Worm (Caenorhabditis elegans) whole organism, late embryonic: ENCODE results near the gene ccg-1.

Source experiments
- F13H6.1 ChIP-seq: sonication (generic microtip); optimal IDR thresholded peaks from 2 replicates; lab custom pipeline; 2016; ENCODE audit warnings: missing genetic modification characterization, missing compliant biosample characterization
- Y22D7AL.16 ChIP-seq: sonication (generic microtip); optimal IDR thresholded peaks from 2 replicates; lab custom pipeline; 2016; ENCODE audit warnings: missing genetic modification characterization, missing compliant biosample characterization
- ama-1 ChIP-seq: fragments of 150-350 bp; optimal IDR thresholded peaks from 2 replicates; lab custom pipeline; 2014
- ceh-22 ChIP-seq: sonication (generic microtip); optimal IDR thresholded peaks from 2 replicates; lab custom pipeline; 2017; ENCODE audit warnings: missing biosample characterization, missing genetic modification characterization
- ceh-24 ChIP-seq: sonication (generic microtip); optimal IDR thresholded peaks from 2 replicates; lab custom pipeline; 2016; ENCODE audit warnings: mild to moderate bottlenecking, missing genetic modification characterization, missing compliant biosample characterization
- ceh-30 ChIP-seq: fragments of 150-350 bp; optimal IDR thresholded peaks from 2 replicates; lab custom pipeline; 2014; ENCODE audit warnings: missing biosample characterization, missing genetic modification characterization
- ceh-31 ChIP-seq: sonication (generic microtip); optimal IDR thresholded peaks from 2 replicates; lab custom pipeline; 2016; ENCODE audit warnings: missing genetic modification characterization, missing compliant biosample characterization
- ceh-34 ChIP-seq: sonication (generic microtip); optimal IDR thresholded peaks from 2 replicates; lab custom pipeline; 2016; ENCODE audit warnings: mild to moderate bottlenecking, missing genetic modification characterization, missing compliant biosample characterization
- ceh-45 ChIP-seq: fragments of 200-800 bp; sonication (Bioruptor generic); IDR thresholded peaks from 2 replicates; pipeline ENCODE4 v1.3.6; 2022; ENCODE audit warnings: missing genetic modification reagents, missing genetic modification characterization, missing compliant biosample characterization
- ceh-48 ChIP-seq: sonication (generic microtip); optimal IDR thresholded peaks from 2 replicates; lab custom pipeline; 2016; ENCODE audit warnings: missing genetic modification characterization, inconsistent platforms, missing compliant biosample characterization
- ceh-6 ChIP-seq: fragments of 200-800 bp; sonication (Bioruptor generic); optimal IDR thresholded peaks from 2 replicates; lab custom pipeline; 2018; ENCODE audit warnings: mild to moderate bottlenecking, missing genetic modification characterization, missing compliant biosample characterization
- ceh-9 ChIP-seq: sonication (generic microtip); optimal IDR thresholded peaks from 2 replicates; lab custom pipeline; 2016; ENCODE audit warnings: mild to moderate bottlenecking, missing genetic modification characterization, inconsistent platforms, missing compliant biosample characterization
- elt-4 ChIP-seq: sonication (generic microtip); optimal IDR thresholded peaks from 2 replicates; lab custom pipeline; 2016; ENCODE audit warnings: missing genetic modification characterization, missing compliant biosample characterization
- ets-4 ChIP-seq: sonication (generic microtip); optimal IDR thresholded peaks from 2 replicates; lab custom pipeline; 2016; ENCODE audit warnings: missing genetic modification characterization, missing compliant biosample characterization
- eyg-1 ChIP-seq: sonication (generic microtip); optimal IDR thresholded peaks from 2 replicates; lab custom pipeline; 2016; ENCODE audit warnings: missing genotype, missing genetic modification characterization, missing compliant biosample characterization
- fax-1 ChIP-seq: sonication (generic microtip); optimal IDR thresholded peaks from 2 replicates; lab custom pipeline; 2016; ENCODE audit warnings: missing genotype, missing genetic modification characterization, missing compliant biosample characterization
- fkh-10 ChIP-seq: fragments of 150-350 bp; optimal IDR thresholded peaks from 2 replicates; lab custom pipeline; 2014; ENCODE audit warnings: missing biosample characterization, missing genetic modification reagents, missing genetic modification characterization
- fkh-6 ChIP-seq: sonication (generic microtip); optimal IDR thresholded peaks from 2 replicates; lab custom pipeline; 2016; ENCODE audit warnings: missing genetic modification characterization, missing compliant biosample characterization
- hlh-13 ChIP-seq: fragments of 200-800 bp; sonication (Bioruptor generic); optimal IDR thresholded peaks from 2 replicates; lab custom pipeline; 2018; ENCODE audit warnings: mild to moderate bottlenecking, missing genetic modification characterization, missing compliant biosample characterization
- hlh-30 ChIP-seq: sonication (generic microtip); optimal IDR thresholded peaks from 2 replicates; lab custom pipeline; 2017; ENCODE audit warnings: antibody characterized with exemption, missing genetic modification characterization, missing compliant biosample characterization; ENCODE audit not compliant: insufficient read depth
- hlh-8 ChIP-seq: sonication (generic microtip); optimal IDR thresholded peaks from 2 replicates; lab custom pipeline; 2016; ENCODE audit warnings: missing genotype, missing genetic modification characterization, missing compliant biosample characterization
- lin-11 ChIP-seq: fragments of 200-800 bp; sonication (Bioruptor generic); optimal IDR thresholded peaks from 2 replicates; lab custom pipeline; 2018; ENCODE audit warnings: mild to moderate bottlenecking, missing genetic modification characterization, missing compliant biosample characterization
- madf-2 ChIP-seq: sonication (generic microtip); optimal IDR thresholded peaks from 2 replicates; lab custom pipeline; 2017; ENCODE audit warnings: missing genetic modification characterization, missing compliant biosample characterization
- mec-3 ChIP-seq: sonication (generic microtip); optimal IDR thresholded peaks from 2 replicates; lab custom pipeline; 2016; ENCODE audit warnings: borderline replicate concordance, missing genetic modification characterization, missing compliant biosample characterization
- nfya-1 ChIP-seq: sonication (generic microtip); optimal IDR thresholded peaks from 2 replicates; lab custom pipeline; 2017; ENCODE audit warnings: missing genetic modification characterization, mild to moderate bottlenecking, missing compliant biosample characterization, antibody characterized with exemption, moderate library complexity
- nhr-11 ChIP-seq: fragments of 150-350 bp; optimal IDR thresholded peaks from 2 replicates; lab custom pipeline; 2014; ENCODE audit warnings: missing biosample characterization, missing genetic modification characterization
- odd-2 ChIP-seq: sonication (generic microtip); optimal IDR thresholded peaks from 2 replicates; lab custom pipeline; 2017; ENCODE audit warnings: antibody characterized with exemption, mild to moderate bottlenecking, missing genetic modification characterization, missing compliant biosample characterization
- pag-3 ChIP-seq: sonication (generic microtip); optimal IDR thresholded peaks from 2 replicates; lab custom pipeline; 2016; ENCODE audit warnings: missing compliant biosample characterization, missing genetic modification characterization, borderline replicate concordance
- pat-9 ChIP-seq: fragments of 200-800 bp; sonication (Bioruptor generic); optimal IDR thresholded peaks from 2 replicates; lab custom pipeline; 2018; ENCODE audit warnings: mild to moderate bottlenecking, missing genetic modification characterization, moderate library complexity, missing compliant biosample characterization
- pax-1 ChIP-seq: fragments of 150-350 bp; optimal IDR thresholded peaks from 2 replicates; lab custom pipeline; 2014; ENCODE audit warnings: missing biosample characterization, missing genetic modification characterization
- pha-2 ChIP-seq: sonication (generic microtip); optimal IDR thresholded peaks from 2 replicates; lab custom pipeline; 2017; ENCODE audit warnings: mild to moderate bottlenecking, missing genetic modification characterization, missing compliant biosample characterization
- pros-1 ChIP-seq: fragments of 150-350 bp; optimal IDR thresholded peaks from 2 replicates; lab custom pipeline; 2014; ENCODE audit warnings: missing biosample characterization, missing genetic modification reagents, missing genetic modification characterization
- ref-2 ChIP-seq: sonication (generic microtip); optimal IDR thresholded peaks from 2 replicates; lab custom pipeline; 2016; ENCODE audit warnings: missing genetic modification characterization, missing compliant biosample characterization
- rnt-1 ChIP-seq: sonication (generic microtip); optimal IDR thresholded peaks from 2 replicates; lab custom pipeline; 2016; ENCODE audit warnings: missing genetic modification characterization, missing compliant biosample characterization
- sox-4 ChIP-seq: sonication (generic microtip); optimal IDR thresholded peaks from 2 replicates; lab custom pipeline; 2017; ENCODE audit warnings: mild to moderate bottlenecking, missing genetic modification characterization, inconsistent platforms, missing compliant biosample characterization
- unc-55 ChIP-seq: sonication (generic microtip); optimal IDR thresholded peaks from 2 replicates; lab custom pipeline; 2017; ENCODE audit warnings: missing biosample characterization, missing genetic modification reagents, missing genetic modification characterization
- zip-5 ChIP-seq: sonication (generic microtip); optimal IDR thresholded peaks from 2 replicates; lab custom pipeline; 2016; ENCODE audit warnings: missing genetic modification characterization, missing compliant biosample characterization
- ztf-16 ChIP-seq: sonication (generic microtip); optimal IDR thresholded peaks from 2 replicates; lab custom pipeline; 2017; ENCODE audit warnings: missing genetic modification characterization, missing compliant biosample characterization

Gene ccg-1

ce11 chrIV:15294040-15294439 is 18.4 kb upstream of the ccg-1 start, which contains the start of gene Y73F8A.10:
TSS of gene Y73F8A.10 (plus strand) at chrIV:15294340.
- TF ChIP-seq hlh-30 (tag; lab: Kevin White, UChicago), result no peak
- TF ChIP-seq nhr-11 (tag; lab: Kevin White, UChicago), result no peak
- TF ChIP-seq ztf-16 (tag; lab: Kevin White, UChicago), result no peak
- no peak for TF ChIP-seq Y22D7AL.16 (tag; lab: Kevin White, UChicago)
- TF ChIP-seq odd-2, result no peak
- no peak for TF ChIP-seq ceh-30 (tag; lab: Kevin White, UChicago)
- no peak for TF ChIP-seq ceh-34 (tag; lab: Kevin White, UChicago)
- TF ChIP-seq elt-4 (tag; lab: Kevin White, UChicago), result no peak
- TF ChIP-seq ceh-45 (GFP tag; lab: Robert Waterston, UW), result no peak
- no peak for TF ChIP-seq mec-3
- TF ChIP-seq ama-1 (lab: Kevin White, UChicago), result no peak
- no peak for TF ChIP-seq eyg-1 (tag; lab: Kevin White, UChicago)

DNA sequence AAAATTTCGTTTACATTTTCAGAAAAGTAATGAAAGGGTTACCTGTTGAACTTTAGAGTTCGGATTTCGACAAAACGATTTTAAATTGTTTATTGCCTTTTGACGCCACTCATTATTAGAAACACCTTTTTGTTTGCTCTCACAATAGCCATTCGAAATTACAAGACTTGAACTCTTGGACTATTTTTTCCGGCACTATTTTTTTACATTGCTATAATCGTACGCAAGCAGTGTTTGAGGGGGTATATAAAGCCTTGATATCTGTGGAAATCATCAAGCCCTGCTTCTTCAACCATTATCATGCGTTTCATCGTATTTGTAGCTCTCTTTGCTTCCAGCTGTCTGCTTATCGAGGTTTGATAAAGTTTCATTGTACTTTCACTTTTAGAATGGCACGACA is 16.0 kb upstream of the ccg-1 start, which contains the start of gene pqn-91:
pqn-91 (plus strand) TSS at position 301 of the 400 bp plus-strand sequence.
- no peak for TF ChIP-seq ceh-34 (tag; lab: Kevin White, UChicago)
- TF ChIP-seq ceh-9, result no peak
- TF ChIP-seq fkh-10 (GFP tag; lab: Kevin White, UChicago), result no peak
- TF ChIP-seq hlh-13 (GFP tag; lab: Kevin White, UChicago), result no peak
- no peak for TF ChIP-seq ceh-48
- TF ChIP-seq ceh-24 (tag; lab: Kevin White, UChicago), result no peak
- TF ChIP-seq pha-2 (tag; lab: Kevin White, UChicago), result no peak
- TF ChIP-seq nfya-1 (tag; lab: Kevin White, UChicago), result no peak
- TF ChIP-seq madf-2 (tag; lab: Kevin White, UChicago), result no peak
- no peak for TF ChIP-seq mec-3
- TF ChIP-seq nhr-11 (tag; lab: Kevin White, UChicago), result no peak
- TF ChIP-seq F13H6.1, result no peak
- TF ChIP-seq ceh-22 (tag; lab: Kevin White, UChicago), result no peak
- no peak for TF ChIP-seq ceh-6
- TF ChIP-seq unc-55 (GFP tag; lab: Kevin White, UChicago), result no peak
- no peak for TF ChIP-seq ceh-45 (GFP tag; lab: Robert Waterston, UW)
- TF ChIP-seq pax-1 (tag; lab: Kevin White, UChicago), result no peak
- TF ChIP-seq ceh-31 (tag; lab: Kevin White, UChicago), result no peak
- no peak for TF ChIP-seq rnt-1
- TF ChIP-seq pag-3 (tag; lab: Kevin White, UChicago), result no peak

DNA sequence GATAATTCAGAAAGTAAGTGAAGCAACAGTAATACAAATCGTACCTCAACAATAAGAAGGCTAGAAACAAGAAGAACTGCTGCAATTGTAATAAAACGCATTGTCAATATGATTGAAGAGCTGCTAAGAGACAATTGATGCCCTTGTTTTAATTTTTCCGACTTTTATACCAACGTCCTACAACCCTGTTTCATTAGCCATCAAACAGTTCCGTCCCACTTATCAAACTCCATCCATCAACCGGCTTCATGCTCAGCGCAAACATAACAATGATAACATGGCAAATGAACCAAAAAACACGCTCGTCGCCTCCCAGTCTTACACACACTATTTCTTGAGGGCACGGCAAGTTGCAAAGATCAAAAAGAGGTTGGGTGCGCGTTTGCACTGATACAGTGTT is 15.6 kb upstream of the ccg-1 start, which contains the start of gene pqn-90:
pqn-90 (minus strand) TSS at position 101 of the 400 bp plus-strand sequence.
- TF ChIP-seq fax-1 (no peak), ceh-9 (no peak), ceh-45 (GFP tag; lab: Robert Waterston, UW) (no peak), pha-2 (tag; lab: Kevin White, UChicago) (no peak), mec-3 (no peak), ets-4 (no peak), pros-1 (tag; lab: Kevin White, UChicago) (no peak), madf-2 (tag; lab: Kevin White, UChicago) (no peak), pat-9 (no peak), lin-11 (tag; lab: Kevin White, UChicago) (no peak), fkh-6 (tag; lab: Kevin White, UChicago) (no peak), rnt-1 (no peak), ref-2 (tag; lab: Kevin White, UChicago) (no peak), sox-4 (no peak), Y22D7AL.16 (tag; lab: Kevin White, UChicago) (no peak), nhr-11 (tag; lab: Kevin White, UChicago) (no peak), odd-2 (no peak), zip-5 (tag; lab: Kevin White, UChicago) (no peak), hlh-8 (no peak)
- TF ChIP-seq, all 69 proteins: peak for 0
